Fruit fly (Drosophila melanogaster): ENCODE measurements around the gene CG13727.

Gene CG13727

dm6 chr3L:17341216-17341615, at the start of gene CG13727:
CG13727 (minus strand) TSS chr3L:17341316.
- no peak for TF ChIP-seq Sin3A (optimal IDR thresholded peaks at IDR 0.05)
- no peak for TF ChIP-seq h (optimal IDR thresholded peaks at IDR 0.05)
- TF ChIP-seq psq (optimal IDR thresholded peaks at IDR 0.05) = no peak
- no peak for TF ChIP-seq Myc (optimal IDR thresholded peaks at IDR 0.05)
- no peak for TF ChIP-seq ttk (optimal IDR thresholded peaks at IDR 0.05)
- no peak for TF ChIP-seq insv (optimal IDR thresholded peaks at IDR 0.05)

dm6 chr3L:17388895-17389294, 47.8 kb upstream of the CG13727 start, which contains the start of gene CG13731:
CG13731 (minus strand) TSS chr3L:17388956.
- TF ChIP-seq Myc (optimal IDR thresholded peaks at IDR 0.05) = no peak
- TF ChIP-seq ttk (optimal IDR thresholded peaks at IDR 0.05) = no peak
- no peak for TF ChIP-seq psq (optimal IDR thresholded peaks at IDR 0.05)
- TF ChIP-seq Sin3A (optimal IDR thresholded peaks at IDR 0.05) = no peak

dm6 chr3L:17386612-17387382, 45.7 kb upstream of the CG13727 start:
- TF ChIP-seq ttk (optimal IDR thresholded peaks at IDR 0.05) = no peak
- no peak for TF ChIP-seq Sin3A (optimal IDR thresholded peaks at IDR 0.05)
- TF ChIP-seq h (optimal IDR thresholded peaks at IDR 0.05) = no peak
- TF ChIP-seq psq (optimal IDR thresholded peaks at IDR 0.05) = no peak
- TF ChIP-seq insv (optimal IDR thresholded peaks at IDR 0.05) = no peak
- no peak for TF ChIP-seq Myc (optimal IDR thresholded peaks at IDR 0.05)

- TF ChIP-seq Myc (optimal IDR thresholded peaks at IDR 0.05) (no peak), Sin3A (optimal IDR thresholded peaks at IDR 0.05) (no peak), h (optimal IDR thresholded peaks at IDR 0.05) (no peak), ttk (optimal IDR thresholded peaks at IDR 0.05) (no peak), insv (optimal IDR thresholded peaks at IDR 0.05) (no peak), psq (optimal IDR thresholded peaks at IDR 0.05) (no peak)
These were observed 42.6 kb upstream of the CG13727 start for dm6 chr3L:17383714-17384113.

- TF ChIP-seq insv (optimal IDR thresholded peaks at IDR 0.05) (no peak), ttk (optimal IDR thresholded peaks at IDR 0.05) (no peak), h (optimal IDR thresholded peaks at IDR 0.05) (no peak), psq (optimal IDR thresholded peaks at IDR 0.05) (no peak), Myc (optimal IDR thresholded peaks at IDR 0.05) (no peak), Sin3A (optimal IDR thresholded peaks at IDR 0.05) (no peak)
These were observed 42.2 kb upstream of the CG13727 start for dm6 chr3L:17383285-17383684.

dm6 chr3L:17382628-17383027, 41.5 kb upstream of the CG13727 start, which contains the start of gene CG13728:
CG13728 (minus strand) TSS chr3L:17382728.
- no peak for TF ChIP-seq h (optimal IDR thresholded peaks at IDR 0.05)
- no peak for TF ChIP-seq insv (optimal IDR thresholded peaks at IDR 0.05)

- TF ChIP-seq h (optimal IDR thresholded peaks at IDR 0.05) (no peak), Sin3A (optimal IDR thresholded peaks at IDR 0.05) (no peak), ttk (optimal IDR thresholded peaks at IDR 0.05) (no peak), insv (optimal IDR thresholded peaks at IDR 0.05) (no peak), Myc (optimal IDR thresholded peaks at IDR 0.05) (no peak), psq (optimal IDR thresholded peaks at IDR 0.05) (no peak)
These were observed 40.9 kb upstream of the CG13727 start for dm6 chr3L:17381990-17382389.

- TF ChIP-seq insv (optimal IDR thresholded peaks at IDR 0.05) (no peak), ttk (optimal IDR thresholded peaks at IDR 0.05) (no peak), psq (optimal IDR thresholded peaks at IDR 0.05) (no peak)
These were observed 38.2 kb upstream of the CG13727 start, which contains the start of gene Cad74A for dm6 chr3L:17379311-17379710. Cad74A (minus strand) TSS chr3L:17379530.

- TF ChIP-seq Sin3A (optimal IDR thresholded peaks at IDR 0.05) = no peak
- no peak for TF ChIP-seq h (optimal IDR thresholded peaks at IDR 0.05)
- no peak for TF ChIP-seq ttk (optimal IDR thresholded peaks at IDR 0.05)
- no peak for TF ChIP-seq Myc (optimal IDR thresholded peaks at IDR 0.05)
- TF ChIP-seq psq (optimal IDR thresholded peaks at IDR 0.05) = no peak
- no peak for TF ChIP-seq insv (optimal IDR thresholded peaks at IDR 0.05)
These were observed 34.0 kb upstream of the CG13727 start for dm6 chr3L:17374956-17375621.

dm6 chr3L:17366936-17367335, 25.8 kb upstream of the CG13727 start:
- TF ChIP-seq Sin3A (optimal IDR thresholded peaks at IDR 0.05) = no peak
- TF ChIP-seq insv (optimal IDR thresholded peaks at IDR 0.05) = no peak
- TF ChIP-seq psq (optimal IDR thresholded peaks at IDR 0.05) = no peak
- TF ChIP-seq Myc (optimal IDR thresholded peaks at IDR 0.05) = no peak
- no peak for TF ChIP-seq ttk (optimal IDR thresholded peaks at IDR 0.05)
- no peak for TF ChIP-seq h (optimal IDR thresholded peaks at IDR 0.05)

dm6 chr3L:17364023-17364422, 22.9 kb upstream of the CG13727 start:
- no peak for TF ChIP-seq Myc (optimal IDR thresholded peaks at IDR 0.05)
- TF ChIP-seq insv (optimal IDR thresholded peaks at IDR 0.05) = no peak
- no peak for TF ChIP-seq psq (optimal IDR thresholded peaks at IDR 0.05)
- no peak for TF ChIP-seq ttk (optimal IDR thresholded peaks at IDR 0.05)
- TF ChIP-seq h (optimal IDR thresholded peaks at IDR 0.05) = no peak
- no peak for TF ChIP-seq Sin3A (optimal IDR thresholded peaks at IDR 0.05)

dm6 chr3L:17362940-17363339, 21.8 kb upstream of the CG13727 start:
- TF ChIP-seq Myc (optimal IDR thresholded peaks at IDR 0.05) = no peak
- TF ChIP-seq ttk (optimal IDR thresholded peaks at IDR 0.05) = no peak
- TF ChIP-seq psq (optimal IDR thresholded peaks at IDR 0.05) = no peak
- no peak for TF ChIP-seq h (optimal IDR thresholded peaks at IDR 0.05)
- TF ChIP-seq Sin3A (optimal IDR thresholded peaks at IDR 0.05) = no peak
- TF ChIP-seq insv (optimal IDR thresholded peaks at IDR 0.05) = no peak

All from Kc167 (cell line).